Worm (Caenorhabditis elegans): Measurements from ENCODE around the gene B0250.18.

DNA sequence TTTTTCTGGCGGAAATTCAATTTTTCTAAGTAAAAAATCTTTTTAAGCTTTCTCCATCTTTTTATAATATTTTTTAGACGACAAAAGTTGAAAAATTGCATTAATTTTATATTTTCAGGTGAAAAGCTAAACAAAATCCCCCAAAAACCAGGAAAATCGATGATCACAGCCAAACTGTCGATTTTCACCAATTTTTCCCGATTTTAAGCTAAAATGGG is 35.6 kb downstream of the B0250.18 start, which contains the start of the genes fce-2 and F48F5.8:
- TF ChIP-seq nhr-90 (tag; optimal IDR thresholded peaks at IDR 0.05) (no peak), atf-7 (tag; optimal IDR thresholded peaks at IDR 0.05) (no peak), ztf-6 (GFP tag; IDR thresholded peaks at IDR 0.05) (no peak), zim-3 (tag; optimal IDR thresholded peaks at IDR 0.05) (no peak), lir-1 (GFP tag; conservative IDR thresholded peaks at IDR 0.05) (no peak), T07F8.4 (tag; optimal IDR thresholded peaks at IDR 0.05) (no peak), madf-3 (GFP tag; IDR thresholded peaks at IDR 0.05) (no peak), mcd-1 (GFP tag; IDR thresholded peaks at IDR 0.05) (no peak)

Measured in whole organism, young adult.